Worm (Caenorhabditis elegans) whole organism, midembryonic: ENCODE measurements around the gene D1054.1.

Source experiments
- cog-1 ChIP-seq: sonication (generic microtip); optimal IDR thresholded peaks from 2 replicates; lab custom pipeline; 2016; ENCODE audit warnings: missing genetic modification characterization, missing compliant biosample characterization
- flt-1 ChIP-seq: fragments of 200-800 bp; sonication (Bioruptor generic); IDR thresholded peaks from 2 replicates; pipeline ENCODE4 v1.3.6; 2022; ENCODE audit warnings: missing genetic modification characterization, missing compliant biosample characterization
- klf-2 ChIP-seq: fragments of 200-800 bp; sonication (Bioruptor generic); conservative IDR thresholded peaks from 2 replicates; pipeline ENCODE4 v1.3.6; 2022; ENCODE audit warnings: missing genetic modification reagents, missing genetic modification characterization, missing compliant biosample characterization
- med-1 ChIP-seq: sonication (generic microtip); optimal IDR thresholded peaks from 2 replicates; lab custom pipeline; 2017; ENCODE audit warnings: missing genetic modification characterization, mild to moderate bottlenecking, missing compliant biosample characterization, antibody characterized with exemption, missing genetic modification reagents; ENCODE audit not compliant: insufficient read depth
- ref-1 ChIP-seq: fragments of 200-800 bp; sonication (Bioruptor generic); conservative IDR thresholded peaks from 2 replicates; pipeline ENCODE4 v1.3.6; 2022; ENCODE audit warnings: missing genetic modification reagents, missing genetic modification characterization, missing compliant biosample characterization
- tab-1 ChIP-seq: fragments of 200-800 bp; sonication (Bioruptor generic); IDR thresholded peaks from 2 replicates; pipeline ENCODE4 v1.3.6; 2022; ENCODE audit warnings: missing genetic modification characterization, missing compliant biosample characterization
- ztf-23 ChIP-seq: fragments of 200-800 bp; sonication (Bioruptor generic); IDR thresholded peaks from 2 replicates; pipeline ENCODE4 v1.3.6; 2022; ENCODE audit warnings: missing genetic modification reagents, missing genetic modification characterization, missing compliant biosample characterization

ce11 chrV:10725424-10725951 lies 44.5 kb downstream of the D1054.1 start:
- no peak for TF ChIP-seq tab-1 (GFP tag; lab: Robert Waterston, UW)
- TF ChIP-seq flt-1 = no peak
- no peak for TF ChIP-seq klf-2 (GFP tag; lab: Robert Waterston, UW)
- TF ChIP-seq ztf-23 = no peak
- no peak for TF ChIP-seq cog-1
- no peak for TF ChIP-seq ref-1 (GFP tag; lab: Robert Waterston, UW)
- TF ChIP-seq med-1 (GFP tag; lab: Kevin White, UChicago) = no peak
